Fruit fly (Drosophila melanogaster): ENCODE data around the gene CG13082.

The CG13082 gene

DNA sequence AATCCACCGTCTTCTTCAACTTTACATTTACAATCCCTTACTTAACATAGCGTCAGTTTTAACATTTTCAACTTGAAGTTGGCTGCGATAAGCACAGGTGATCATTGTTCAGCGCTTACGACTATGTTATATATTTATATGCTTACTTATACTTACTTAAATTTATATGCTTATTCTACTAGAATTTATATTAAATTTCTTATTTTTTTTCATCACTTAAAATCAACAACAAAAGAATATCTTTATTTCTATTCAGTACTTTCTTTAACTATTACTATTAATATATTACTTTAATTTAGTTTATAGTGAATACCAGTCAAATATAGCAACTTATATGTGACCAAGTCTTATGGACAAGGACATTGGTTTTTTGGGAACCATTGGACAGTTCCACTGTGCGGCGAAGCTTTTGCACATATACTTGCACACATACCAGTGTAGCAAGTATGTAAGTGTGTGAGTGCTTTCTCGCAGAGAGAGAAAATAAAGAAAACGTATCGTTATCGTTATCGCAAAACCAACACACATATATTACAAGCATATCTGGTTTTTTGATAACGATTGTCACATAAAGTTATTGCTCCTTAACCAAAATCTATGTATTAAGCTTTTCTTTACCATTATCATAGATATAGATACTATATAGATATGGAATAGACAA, 20.9 kb upstream of the CG13082 start, which contains the start of gene Hasp (continued):
- TF ChIP-seq CG12391 (tag; optimal IDR thresholded peaks at IDR 0.05) (peak; percentile 68), pho (GFP tag; optimal IDR thresholded peaks at IDR 0.05) (no peak), CG7963 (GFP tag; IDR thresholded peaks at IDR 0.05; ENCODE audit: partially characterized antibody) (peak; percentile 77), kah (GFP tag; optimal IDR thresholded peaks at IDR 0.05) (peak; percentile 28), shn (GFP tag; optimal IDR thresholded peaks at IDR 0.05) (no peak), caup (GFP tag; optimal IDR thresholded peaks at IDR 0.05; ENCODE audit: severe bottlenecking) (peak; percentile 51), Usf (GFP tag; optimal IDR thresholded peaks at IDR 0.05) (no peak), Hmr (GFP tag; optimal IDR thresholded peaks at IDR 0.05) (peak; percentile 43), BEAF-32 (GFP tag; optimal IDR thresholded peaks at IDR 0.05) (peak; percentile 4), ac (GFP tag; optimal IDR thresholded peaks at IDR 0.05) (no peak), ind (GFP tag; optimal IDR thresholded peaks at IDR 0.05) (peak; percentile 62), tin (GFP tag; optimal IDR thresholded peaks at IDR 0.05) (peak; percentile 65), HmgZ (tag; optimal IDR thresholded peaks at IDR 0.05) (peak; percentile 18), toy (GFP tag; IDR thresholded peaks at IDR 0.05) (no peak), Elba2 (GFP tag; optimal IDR thresholded peaks at IDR 0.05) (no peak), sisA (GFP tag; IDR thresholded peaks at IDR 0.05) (peak; percentile 45), ato (GFP tag; IDR thresholded peaks at IDR 0.05; ENCODE audit: partially characterized antibody) (peak; percentile 88), Atf3 (GFP tag; optimal IDR thresholded peaks at IDR 0.05) (no peak), Hr3 (GFP tag; optimal IDR thresholded peaks at IDR 0.05) (peak; percentile 6), phol (tag; optimal IDR thresholded peaks at IDR 0.05) (peak; percentile 63), hb (GFP tag; IDR thresholded peaks at IDR 0.05; ENCODE audit: partially characterized antibody) (peak; percentile 89), klu (GFP tag; IDR thresholded peaks at IDR 0.05) (no peak), ab (GFP tag; optimal IDR thresholded peaks at IDR 0.05) (no peak), CG14667 (GFP tag; IDR thresholded peaks at IDR 0.05) (no peak), onecut (GFP tag; IDR thresholded peaks at IDR 0.05) (peak; percentile 33), CG13296 (GFP tag; optimal IDR thresholded peaks at IDR 0.05) (peak; percentile 37), trem (tag; optimal IDR thresholded peaks at IDR 0.05) (peak; percentile 33), unc-4 (GFP tag; IDR thresholded peaks at IDR 0.05; ENCODE audit: partially characterized antibody) (peak; percentile 61), CG30403 (GFP tag; optimal IDR thresholded peaks at IDR 0.05) (peak; percentile 51), bsh (GFP tag; optimal IDR thresholded peaks at IDR 0.05) (peak in 1 of 2 experiments; percentile 75), chm (GFP tag; IDR thresholded peaks at IDR 0.05) (no peak; the same call in 1 of the 2 replicates), HLH3B (GFP tag; IDR thresholded peaks at IDR 0.05) (peak; percentile 45; the same call in 1 of the 2 replicates), amos (GFP tag; IDR thresholded peaks at IDR 0.05; ENCODE audit: partially characterized antibody) (peak; percentile 53; the same call in 1 of the 2 replicates), peb (GFP tag; IDR thresholded peaks at IDR 0.05) (no peak), CG17359 (tag; optimal IDR thresholded peaks at IDR 0.05) (peak; percentile 70), gcm2 (GFP tag; optimal IDR thresholded peaks at IDR 0.05) (no peak), ham (GFP tag; IDR thresholded peaks at IDR 0.05) (no peak), CG13424 (tag; optimal IDR thresholded peaks at IDR 0.05) (peak; percentile 51), D (optimal IDR thresholded peaks at IDR 0.05) (no peak), D (GFP tag; optimal IDR thresholded peaks at IDR 0.05) (peak; percentile 44), Blimp-1 (GFP tag; optimal IDR thresholded peaks at IDR 0.05) (peak; percentile 75), CG10274 (GFP tag; optimal IDR thresholded peaks at IDR 0.05) (no peak), CG6654 (GFP tag; optimal IDR thresholded peaks at IDR 0.05) (no peak), CG10431 (GFP tag; optimal IDR thresholded peaks at IDR 0.05) (no peak), dysf (GFP tag; IDR thresholded peaks at IDR 0.05) (peak; percentile 58; the same call in 1 of the 3 replicates), CTCF (GFP tag; optimal IDR thresholded peaks at IDR 0.05) (no peak), BtbVII (GFP tag; optimal IDR thresholded peaks at IDR 0.05) (no peak), Oaz (GFP tag; IDR thresholded peaks at IDR 0.05) (no peak), Nf-YC (tag; optimal IDR thresholded peaks at IDR 0.05) (peak; percentile 48)
